Fruit fly (Drosophila melanogaster) whole organism, embryonic: Measurements from ENCODE around the gene Cep164.

Experiments
- Atf-2 ChIP-seq: fragments of 200-800 bp; sonication (Bioruptor generic); optimal IDR thresholded peaks from 2 replicates; lab custom pipeline; 2016; ENCODE audit warnings: missing biosample characterization, missing genetic modification characterization
- B-H1 ChIP-seq: fragments of 200-800 bp; sonication (Bioruptor generic); IDR thresholded peaks from 3 replicates; pipeline ENCODE4 v1.3.6; 2022; ENCODE audit warnings: missing biosample characterization, missing genetic modification characterization
- C15 ChIP-seq: fragments of 200-800 bp; sonication (Bioruptor generic); IDR thresholded peaks from 3 replicates; pipeline ENCODE4 v1.3.6; 2022; ENCODE audit warnings: missing biosample characterization, missing genetic modification characterization
- CG10147 ChIP-seq: fragments of 200-800 bp; sonication (Bioruptor generic); optimal IDR thresholded peaks from 2 replicates; lab custom pipeline; 2019; ENCODE audit warnings: missing biosample characterization, mild to moderate bottlenecking, missing genetic modification characterization, moderate library complexity
- CG10366 ChIP-seq: fragments of 200-800 bp; sonication (Bioruptor generic); IDR thresholded peaks from 2 replicates; pipeline ENCODE4 v1.3.6; 2022; ENCODE audit warnings: missing biosample characterization, missing genetic modification characterization
- CG10431 ChIP-seq: fragments of 200-800 bp; sonication (Bioruptor generic); optimal IDR thresholded peaks from 3 replicates; lab custom pipeline; 2018; ENCODE audit warnings: missing biosample characterization, mild to moderate bottlenecking, missing genetic modification characterization
- CG11695 ChIP-seq: fragments of 200-800 bp; sonication (Bioruptor generic); IDR thresholded peaks from 3 replicates; pipeline ENCODE4 v1.3.6; 2022; ENCODE audit warnings: missing biosample characterization, missing genetic modification characterization
- CG12391 ChIP-seq: fragments of 200-800 bp; sonication (Bioruptor generic); optimal IDR thresholded peaks from 3 replicates; lab custom pipeline; 2018; ENCODE audit warnings: missing biosample characterization, mild to moderate bottlenecking, missing genetic modification characterization, moderate library complexity
- CG13296 ChIP-seq: fragments of 200-800 bp; sonication (Bioruptor generic); optimal IDR thresholded peaks from 3 replicates; lab custom pipeline; 2018; ENCODE audit warnings: missing biosample characterization, mild to moderate bottlenecking, missing genetic modification characterization
- CG13894 ChIP-seq: fragments of 200-800 bp; sonication (Bioruptor generic); optimal IDR thresholded peaks from 3 replicates; lab custom pipeline; 2018; ENCODE audit warnings: missing biosample characterization, mild to moderate bottlenecking, missing genetic modification characterization, moderate library complexity
- CG14441 ChIP-seq: fragments of 200-800 bp; sonication (Bioruptor generic); IDR thresholded peaks from 2 replicates; pipeline ENCODE4 v1.3.6; 2022; ENCODE audit warnings: missing biosample characterization, missing genetic modification characterization
- CG17361 ChIP-seq: fragments of 200-800 bp; sonication (Bioruptor generic); IDR thresholded peaks from 3 replicates; pipeline ENCODE4 v1.3.6; 2022; ENCODE audit warnings: missing biosample characterization, missing genetic modification characterization
- CG18011 ChIP-seq: fragments of 200-800 bp; sonication (Bioruptor generic); optimal IDR thresholded peaks from 2 replicates; lab custom pipeline; 2017; ENCODE audit warnings: missing biosample characterization, missing genetic modification characterization, mild to moderate bottlenecking, moderate library complexity, missing genotype
- CG3838 ChIP-seq: fragments of 200-800 bp; sonication (Bioruptor generic); optimal IDR thresholded peaks from 3 replicates; lab custom pipeline; 2016; ENCODE audit warnings: missing biosample characterization, missing genetic modification characterization
- CG4404 ChIP-seq: fragments of 200-800 bp; sonication (Bioruptor generic); IDR thresholded peaks from 2 replicates; pipeline ENCODE4 v1.3.6; 2022; ENCODE audit warnings: missing biosample characterization, missing genetic modification characterization
- CG4854 ChIP-seq: fragments of 200-800 bp; sonication (Bioruptor generic); optimal IDR thresholded peaks from 2 replicates; lab custom pipeline; 2016; ENCODE audit warnings: missing biosample characterization, missing genetic modification characterization, inconsistent platforms
- CG6254 ChIP-seq: fragments of 200-800 bp; sonication (Bioruptor generic); optimal IDR thresholded peaks from 3 replicates; lab custom pipeline; 2017; ENCODE audit warnings: mild to moderate bottlenecking, missing biosample characterization, missing genetic modification reagents, missing genetic modification characterization
- CG7357 ChIP-seq: fragments of 200-800 bp; sonication (Bioruptor generic); IDR thresholded peaks from 3 replicates; pipeline ENCODE4 v1.3.6; 2022; ENCODE audit warnings: missing biosample characterization, missing genetic modification characterization
- CG7928 ChIP-seq: fragments of 200-800 bp; sonication (Bioruptor generic); optimal IDR thresholded peaks from 2 replicates; lab custom pipeline; 2017; ENCODE audit warnings: missing biosample characterization, mild to moderate bottlenecking, missing genetic modification characterization
- CG9932 ChIP-seq: fragments of 200-800 bp; sonication (Bioruptor generic); IDR thresholded peaks from 2 replicates; pipeline ENCODE4 v1.3.6; 2022; ENCODE audit warnings: missing biosample characterization, missing genetic modification characterization
- Camta ChIP-seq: fragments of 200-800 bp; sonication (Bioruptor generic); optimal IDR thresholded peaks from 2 replicates; lab custom pipeline; 2016; ENCODE audit warnings: missing biosample characterization, missing genetic modification characterization
- Dad ChIP-seq: fragments of 200-800 bp; sonication (Bioruptor generic); optimal IDR thresholded peaks from 3 replicates; lab custom pipeline; 2016; ENCODE audit warnings: missing biosample characterization, missing genetic modification characterization
- Deaf1 ChIP-seq: fragments of 200-800 bp; optimal IDR thresholded peaks from 3 replicates; lab custom pipeline; 2019; ENCODE audit warnings: missing biosample characterization, mild to moderate bottlenecking, missing genetic modification characterization, moderate library complexity
- Drgx ChIP-seq: fragments of 200-800 bp; sonication (Bioruptor generic); IDR thresholded peaks from 2 replicates; pipeline ENCODE4 v1.3.6; 2022; ENCODE audit warnings: missing biosample characterization, missing genetic modification characterization
- Hr78 ChIP-seq, 2 experiments: fragments of 200-800 bp in 1 of 2; fragments of >200 bp in 1 of 2; sonication (Bioruptor generic) in 1 of 2; optimal IDR thresholded peaks; 2 replicates each; lab custom pipeline; 2017 to 2019; ENCODE audit warnings: missing biosample characterization in 2 of 2, missing genetic modification characterization in 2 of 2, mild to moderate bottlenecking in 1 of 2, moderate library complexity in 1 of 2
- Lim3 ChIP-seq: fragments of 200-800 bp; sonication (Bioruptor generic); IDR thresholded peaks from 2 replicates; pipeline ENCODE4 v1.3.6; 2022; ENCODE audit warnings: missing biosample characterization, missing genetic modification characterization
- MTF-1 ChIP-seq: fragments of 200-800 bp; sonication (Bioruptor generic); optimal IDR thresholded peaks from 2 replicates; lab custom pipeline; 2018; ENCODE audit warnings: missing biosample characterization, mild to moderate bottlenecking, missing genetic modification characterization, borderline replicate concordance
- Med ChIP-seq: fragments of 200-800 bp; sonication (Bioruptor generic); peaks from one replicate; lab custom pipeline; 2016; ENCODE audit warnings: missing biosample characterization, missing genetic modification characterization, mild to moderate bottlenecking, inconsistent platforms, moderate library complexity
- Myb ChIP-seq: fragments of 200-800 bp; sonication (Bioruptor generic); optimal IDR thresholded peaks from 2 replicates; lab custom pipeline; 2016; ENCODE audit warnings: missing biosample characterization, missing genetic modification characterization
- Trl ChIP-seq, 3 experiments: fragments of >200 bp in 2 of 3; fragments of 200-800 bp in 1 of 3; sonication (Bioruptor generic) in 1 of 3; optimal IDR thresholded peaks; 2 replicates in 1 of 3; 3 replicates in 2 of 3; lab custom pipeline; 2016 to 2017; ENCODE audit warnings: missing biosample characterization in 1 of 3, missing genetic modification characterization in 1 of 3
- Vsx1 ChIP-seq: fragments of 200-800 bp; sonication (Bioruptor generic); optimal IDR thresholded peaks from 2 replicates; lab custom pipeline; 2017; ENCODE audit warnings: missing biosample characterization, mild to moderate bottlenecking, missing genetic modification characterization, missing genetic modification reagents
- abd-A ChIP-seq: fragments of 200-800 bp; sonication (Bioruptor generic); optimal IDR thresholded peaks from 3 replicates; lab custom pipeline; 2019; ENCODE audit warnings: missing biosample characterization, mild to moderate bottlenecking, missing genetic modification characterization, moderate library complexity
- chinmo ChIP-seq: fragments of 200-800 bp; sonication (Bioruptor generic); IDR thresholded peaks from 4 replicates; pipeline ENCODE4 v1.3.6; 2022; ENCODE audit warnings: missing biosample characterization, missing genetic modification characterization; ENCODE audit not compliant: partially characterized antibody
- danr ChIP-seq: fragments of 200-800 bp; sonication (Bioruptor generic); IDR thresholded peaks from 2 replicates; pipeline ENCODE4 v1.3.6; 2022; ENCODE audit warnings: missing biosample characterization, missing genetic modification characterization
- ewg ChIP-seq: fragments of 200-800 bp; sonication (Bioruptor generic); optimal IDR thresholded peaks from 3 replicates; lab custom pipeline; 2017; ENCODE audit warnings: mild to moderate bottlenecking, missing biosample characterization, missing genetic modification reagents, missing genetic modification characterization
- fd102C ChIP-seq: fragments of 200-800 bp; sonication (Bioruptor generic); optimal IDR thresholded peaks from 2 replicates; lab custom pipeline; 2018; ENCODE audit warnings: missing biosample characterization, mild to moderate bottlenecking, missing genetic modification characterization, moderate library complexity
- gfzf ChIP-seq: fragments of 200-800 bp; sonication (Bioruptor generic); optimal IDR thresholded peaks from 2 replicates; lab custom pipeline; 2016; ENCODE audit warnings: missing biosample characterization, mild to moderate bottlenecking, missing genetic modification characterization, moderate library complexity
- kay ChIP-seq: fragments of 200-800 bp; sonication (Bioruptor generic); optimal IDR thresholded peaks from 2 replicates; lab custom pipeline; 2016; ENCODE audit warnings: missing biosample characterization, missing genetic modification characterization
- maf-S ChIP-seq: fragments of 200-800 bp; sonication (Bioruptor generic); optimal IDR thresholded peaks from 2 replicates; lab custom pipeline; 2016; ENCODE audit warnings: missing biosample characterization, missing genetic modification characterization
- mirr ChIP-seq: fragments of 200-800 bp; sonication (Bioruptor generic); optimal IDR thresholded peaks from 3 replicates; lab custom pipeline; 2018; ENCODE audit warnings: missing biosample characterization, mild to moderate bottlenecking, missing genetic modification characterization
- nerfin-1 ChIP-seq: fragments of 200-800 bp; sonication (Bioruptor generic); optimal IDR thresholded peaks from 3 replicates; lab custom pipeline; 2019; ENCODE audit warnings: missing biosample characterization, mild to moderate bottlenecking, missing genetic modification characterization, moderate library complexity
- run ChIP-seq: fragments of 200-800 bp; sonication (Bioruptor generic); optimal IDR thresholded peaks from 3 replicates; lab custom pipeline; 2018; ENCODE audit warnings: missing biosample characterization, mild to moderate bottlenecking, missing genetic modification characterization
- sd ChIP-seq: fragments of 200-800 bp; sonication (Bioruptor generic); optimal IDR thresholded peaks from 3 replicates; lab custom pipeline; 2018; ENCODE audit warnings: missing biosample characterization, mild to moderate bottlenecking, missing genetic modification characterization, moderate library complexity
- slbo ChIP-seq: fragments of 200-800 bp; sonication (Bioruptor generic); IDR thresholded peaks from 2 replicates; pipeline ENCODE4 v1.3.6; 2022; ENCODE audit warnings: missing biosample characterization, missing genetic modification characterization
- so ChIP-seq: fragments of 200-800 bp; sonication (Bioruptor generic); IDR thresholded peaks from 3 replicates; pipeline ENCODE4 v1.3.6; 2022; ENCODE audit warnings: missing biosample characterization, missing genetic modification characterization
- tna ChIP-seq: fragments of 200-800 bp; sonication (Bioruptor generic); IDR thresholded peaks from 2 replicates; pipeline ENCODE4 v1.3.6; 2022; ENCODE audit warnings: missing biosample characterization, missing genetic modification characterization; ENCODE audit not compliant: partially characterized antibody
- tup ChIP-seq: fragments of 200-800 bp; sonication (Bioruptor generic); optimal IDR thresholded peaks from 2 replicates; lab custom pipeline; 2016; ENCODE audit warnings: missing biosample characterization, mild to moderate bottlenecking, missing genetic modification characterization, moderate library complexity
- zen ChIP-seq: fragments of 200-800 bp; sonication (Bioruptor generic); optimal IDR thresholded peaks from 3 replicates; lab custom pipeline; 2018; ENCODE audit warnings: missing biosample characterization, mild to moderate bottlenecking, missing genetic modification characterization, moderate library complexity

The Cep164 gene

DNA sequence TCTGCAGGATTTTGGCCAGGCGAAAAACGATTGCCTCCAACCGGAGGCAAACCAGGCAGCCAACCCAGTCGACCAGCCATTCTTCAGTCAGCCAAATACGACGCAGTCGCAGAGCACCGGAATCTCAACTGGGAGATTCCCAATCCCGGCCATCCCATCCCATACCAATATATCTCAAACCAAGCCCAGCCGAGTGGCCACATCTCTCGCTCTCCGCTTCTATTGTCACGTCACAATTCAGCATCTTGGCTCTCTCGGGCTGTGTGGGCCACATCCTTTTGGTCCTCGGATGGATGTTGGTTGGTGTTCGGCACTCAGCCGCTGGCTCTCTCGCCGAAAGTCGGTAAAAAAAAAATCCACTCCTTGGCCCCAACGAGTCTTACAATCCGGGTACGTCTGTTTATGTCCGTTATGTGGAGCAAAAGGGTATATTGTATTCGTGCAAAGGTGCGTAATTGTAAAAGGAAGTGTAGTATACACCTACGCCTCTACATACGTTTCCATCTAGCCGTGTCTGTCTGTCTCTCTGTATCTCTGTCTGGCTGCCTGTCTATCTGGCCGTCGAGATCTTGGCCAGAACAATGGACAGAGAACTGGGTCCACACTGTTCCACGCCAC, 9.5 kb downstream of the Cep164 start, which contains the start of gene mmd (continued):
- TF ChIP-seq danr: no peak
- no peak for TF ChIP-seq Drgx
- no peak for TF ChIP-seq CG12391 (tag; lab: Kevin White, UChicago)
- TF ChIP-seq tup (GFP tag; lab: Kevin White, UChicago): no peak
- no peak for TF ChIP-seq CG13296 (GFP tag; lab: Kevin White, UChicago)
- TF ChIP-seq CG6254: no peak
- no peak for TF ChIP-seq Myb
- TF ChIP-seq maf-S (GFP tag; lab: Kevin White, UChicago): no peak
- TF ChIP-seq CG14441 (GFP tag; lab: Robert Waterston, UW): no peak
- TF ChIP-seq run (tag; lab: Kevin White, UChicago): no peak
- peak; percentile 89 for TF ChIP-seq Deaf1
- TF ChIP-seq Camta (GFP tag; lab: Kevin White, UChicago): no peak
- peak; percentile 21 to 44 for TF ChIP-seq Trl (optimal IDR thresholded peaks at IDR 0.05; lab: Kevin White, UChicago)
- no peak for TF ChIP-seq Trl (GFP tag; optimal IDR thresholded peaks at IDR 0.05; lab: Kevin White, UChicago)
- TF ChIP-seq mirr: no peak
- no peak for TF ChIP-seq Hr78 (GFP tag; optimal IDR thresholded peaks at IDR 0.05; lab: Kevin White, UChicago)
- TF ChIP-seq CG4854 (GFP tag; lab: Kevin White, UChicago): no peak
- TF ChIP-seq B-H1 (GFP tag; lab: Robert Waterston, UW): no peak

- no peak for TF ChIP-seq CG7357 (GFP tag; lab: Robert Waterston, UW)
- TF ChIP-seq fd102C (GFP tag; lab: Kevin White, UChicago): no peak
- no peak for TF ChIP-seq Med (GFP tag; lab: Kevin White, UChicago)
- no peak for TF ChIP-seq zen (tag; lab: Kevin White, UChicago)
- TF ChIP-seq Dad (GFP tag; lab: Kevin White, UChicago): no peak
- no peak for TF ChIP-seq Lim3
- TF ChIP-seq slbo (GFP tag; lab: Robert Waterston, UW): no peak
- no peak for TF ChIP-seq CG18011
- peak; percentile 29 for TF ChIP-seq CG13894 (tag; lab: Kevin White, UChicago)
- no peak for TF ChIP-seq CG10431 (GFP tag; lab: Kevin White, UChicago)
- TF ChIP-seq gfzf (GFP tag; lab: Kevin White, UChicago): no peak
- no peak for TF ChIP-seq MTF-1 (GFP tag; lab: Kevin White, UChicago)
- peak; percentile 56 for TF ChIP-seq ewg (GFP tag; lab: Kevin White, UChicago)
- TF ChIP-seq CG4404 (GFP tag; lab: Robert Waterston, UW): no peak
- TF ChIP-seq tna (GFP tag; lab: Robert Waterston, UW): no peak
- no peak for TF ChIP-seq Hr78 (GFP tag; optimal IDR thresholded peaks at IDR 0.05; lab: Kevin White, UChicago)
- TF ChIP-seq kay: no peak
- no peak for TF ChIP-seq CG10366
- no peak for TF ChIP-seq CG7928
- no peak for TF ChIP-seq CG9932 (GFP tag; lab: Robert Waterston, UW)
- TF ChIP-seq CG17361 (GFP tag; lab: Robert Waterston, UW): no peak
- TF ChIP-seq Atf-2 (GFP tag; lab: Kevin White, UChicago): no peak
- TF ChIP-seq Vsx1 (GFP tag; lab: Kevin White, UChicago): no peak
- peak; percentile 5 for TF ChIP-seq Deaf1
- TF ChIP-seq CG6254: no peak
- peak in 1 of 2 experiments; percentile 17 for TF ChIP-seq Trl (optimal IDR thresholded peaks at IDR 0.05; lab: Kevin White, UChicago)
- TF ChIP-seq Trl (GFP tag; optimal IDR thresholded peaks at IDR 0.05; lab: Kevin White, UChicago): no peak
- TF ChIP-seq C15 (GFP tag; lab: Robert Waterston, UW): no peak
- TF ChIP-seq sd (tag; lab: Kevin White, UChicago): peak; percentile 55
- TF ChIP-seq CG10147 (GFP tag; lab: Kevin White, UChicago): no peak
- TF ChIP-seq so (GFP tag; lab: Robert Waterston, UW): no peak
- no peak for TF ChIP-seq chinmo (GFP tag; lab: Robert Waterston, UW)
- no peak for TF ChIP-seq CG11695 (GFP tag; lab: Robert Waterston, UW)
- peak; percentile 31 for TF ChIP-seq abd-A (tag; lab: Kevin White, UChicago)
- peak; percentile 96 for TF ChIP-seq nerfin-1
- TF ChIP-seq CG3838 (GFP tag; lab: Kevin White, UChicago): no peak
Measured at dm6 chrX:15971574-15971973, 11.2 kb downstream of the Cep164 start.
